Fruit fly (Drosophila melanogaster) whole organism, wandering third instar larva: ENCODE data around the gene CG17010.

Experiments used
- Abd-B ChIP-seq: fragments of >200 bp; optimal IDR thresholded peaks from 2 replicates; lab custom pipeline; 2017; ENCODE audit warnings: missing biosample characterization, missing genetic modification characterization
- CG32264 ChIP-seq: fragments of 200-800 bp; sonication (Bioruptor generic); optimal IDR thresholded peaks from 2 replicates; lab custom pipeline; 2016; ENCODE audit warnings: missing biosample characterization, missing genetic modification characterization
- CG9705 ChIP-seq: fragments of 200-800 bp; sonication (Bioruptor generic); optimal IDR thresholded peaks from 2 replicates; lab custom pipeline; 2018; ENCODE audit warnings: missing biosample characterization, mild to moderate bottlenecking, missing genetic modification characterization
- CrebA ChIP-seq: fragments of 200-800 bp; sonication (Bioruptor generic); optimal IDR thresholded peaks from 2 replicates; lab custom pipeline; 2016; ENCODE audit warnings: missing biosample characterization, mild to moderate bottlenecking, missing genetic modification characterization, borderline replicate concordance
- Dfd ChIP-seq: fragments of >200 bp; optimal IDR thresholded peaks from 2 replicates; lab custom pipeline; 2017; ENCODE audit warnings: missing biosample characterization, missing genetic modification characterization
- Dif ChIP-seq: fragments of 200-275, 200-300 bp; sonication (Bioruptor generic); optimal IDR thresholded peaks from 2 replicates; lab custom pipeline; 2018; ENCODE audit warnings: missing biosample characterization, missing genetic modification characterization; ENCODE audit not compliant: partially characterized antibody
- GATAd ChIP-seq: sonication (Bioruptor generic); optimal IDR thresholded peaks from 2 replicates; lab custom pipeline; 2016; ENCODE audit warnings: missing biosample characterization, missing genetic modification characterization
- HLH106 ChIP-seq: fragments of 200-800 bp; optimal IDR thresholded peaks from 3 replicates; lab custom pipeline; 2019; ENCODE audit warnings: missing biosample characterization, mild to moderate bottlenecking, missing genetic modification characterization, moderate library complexity
- Hnf4 ChIP-seq: fragments of 200-800 bp; sonication (Bioruptor generic); optimal IDR thresholded peaks from 2 replicates; lab custom pipeline; 2016; ENCODE audit warnings: missing biosample characterization, mild to moderate bottlenecking, missing genetic modification characterization
- Hr78 ChIP-seq: fragments of >200 bp; optimal IDR thresholded peaks from 2 replicates; lab custom pipeline; 2017; ENCODE audit warnings: missing biosample characterization, missing genetic modification characterization
- Hr83 ChIP-seq: fragments of 200-300 bp; sonication (Bioruptor generic); optimal IDR thresholded peaks from 2 replicates; lab custom pipeline; 2016; ENCODE audit warnings: missing biosample characterization, mild to moderate bottlenecking, missing genetic modification characterization, moderate library complexity; ENCODE audit not compliant: poor library complexity, severe bottlenecking
- Jra ChIP-seq: sonication (Bioruptor generic); optimal IDR thresholded peaks from 2 replicates; lab custom pipeline; 2016; ENCODE audit warnings: missing biosample characterization, missing genetic modification characterization
- Mio ChIP-seq: sonication (Bioruptor generic); optimal IDR thresholded peaks from 2 replicates; lab custom pipeline; 2016; ENCODE audit warnings: missing biosample characterization, missing genetic modification characterization
- Myc ChIP-seq: fragments of >200 bp; optimal IDR thresholded peaks from 2 replicates; lab custom pipeline; 2017
- N ChIP-seq: fragments of >200 bp; optimal IDR thresholded peaks from 2 replicates; lab custom pipeline; 2018; ENCODE audit warnings: missing biosample characterization, missing external identifiers, missing genetic modification characterization
- OdsH ChIP-seq: fragments of 200-800 bp; sonication (Bioruptor generic); optimal IDR thresholded peaks from 2 replicates; lab custom pipeline; 2016; ENCODE audit warnings: missing biosample characterization, mild to moderate bottlenecking, missing genetic modification characterization
- Rel ChIP-seq, 2 experiments: fragments of 200-800 bp; sonication (Bioruptor generic) in 1 of 2; optimal IDR thresholded peaks; 2 replicates in 1 of 2; 3 replicates in 1 of 2; lab custom pipeline; 2016 to 2019; ENCODE audit warnings: mild to moderate bottlenecking in 2 of 2, missing biosample characterization in 2 of 2, missing genetic modification characterization in 2 of 2, moderate library complexity in 1 of 2
- Sp1 ChIP-seq: fragments of 200-800 bp; sonication (Bioruptor generic); optimal IDR thresholded peaks from 3 replicates; lab custom pipeline; 2019; ENCODE audit warnings: missing biosample characterization, mild to moderate bottlenecking, missing genetic modification characterization, moderate library complexity
- Vsx2 ChIP-seq: fragments of 200-300, 225-300 bp; sonication (Bioruptor generic); optimal IDR thresholded peaks from 2 replicates; lab custom pipeline; 2018; ENCODE audit warnings: missing biosample characterization, missing genetic modification characterization; ENCODE audit not compliant: partially characterized antibody
- br ChIP-seq: fragments of 200-800 bp; sonication (Bioruptor generic); optimal IDR thresholded peaks from 2 replicates; lab custom pipeline; 2016; ENCODE audit warnings: missing biosample characterization, missing genetic modification characterization
- brk ChIP-seq: fragments of 200-800 bp; sonication (Bioruptor generic); optimal IDR thresholded peaks from 2 replicates; lab custom pipeline; 2016; ENCODE audit warnings: missing biosample characterization, mild to moderate bottlenecking, missing genetic modification characterization
- dl ChIP-seq, 2 experiments: fragments of 175-275, 200-275 bp in 1 of 2; fragments of 200-275 bp in 1 of 2; sonication (Bioruptor generic); optimal IDR thresholded peaks; lab custom pipeline; 2018; ENCODE audit warnings: mild to moderate bottlenecking in 2 of 2, missing biosample characterization in 2 of 2, missing genetic modification characterization in 2 of 2, moderate library complexity in 2 of 2; ENCODE audit not compliant: partially characterized antibody in 2 of 2, insufficient read depth in 1 of 2
- dmrt93B ChIP-seq: fragments of 200-800 bp; sonication (Bioruptor generic); optimal IDR thresholded peaks from 2 replicates; lab custom pipeline; 2018; ENCODE audit warnings: missing biosample characterization, mild to moderate bottlenecking, missing genetic modification characterization
- dsf ChIP-seq: sonication (Bioruptor generic); optimal IDR thresholded peaks from 2 replicates; lab custom pipeline; 2016; ENCODE audit warnings: missing biosample characterization, missing genetic modification characterization, borderline replicate concordance
- ey ChIP-seq: fragments of 200-800 bp; sonication (Bioruptor generic); optimal IDR thresholded peaks from 2 replicates; lab custom pipeline; 2016; ENCODE audit warnings: missing biosample characterization, missing genetic modification characterization
- foxo ChIP-seq, 2 experiments: fragments of 200-800 bp; sonication (Bioruptor generic); optimal IDR thresholded peaks; 2 replicates in 1 of 2; 3 replicates in 1 of 2; lab custom pipeline; 2016 to 2017; ENCODE audit warnings: missing biosample characterization in 2 of 2, missing genetic modification characterization in 2 of 2
- fru ChIP-seq: fragments of 200-800 bp; sonication (Bioruptor generic); optimal IDR thresholded peaks from 3 replicates; lab custom pipeline; 2016; ENCODE audit warnings: missing biosample characterization, mild to moderate bottlenecking, missing genetic modification characterization
- h ChIP-seq: fragments of 200-800 bp; sonication (Bioruptor generic); optimal IDR thresholded peaks from 3 replicates; lab custom pipeline; 2016; ENCODE audit warnings: missing biosample characterization, mild to moderate bottlenecking, missing genetic modification characterization
- jim ChIP-seq: fragments of 175-275, 200-325 bp; sonication (Bioruptor generic); optimal IDR thresholded peaks from 2 replicates; lab custom pipeline; 2016; ENCODE audit warnings: missing biosample characterization, mild to moderate bottlenecking, missing genetic modification characterization
- lola ChIP-seq: fragments of >200 bp; optimal IDR thresholded peaks from 2 replicates; lab custom pipeline; 2017; ENCODE audit warnings: missing biosample characterization, missing genetic modification characterization
- pan ChIP-seq: fragments of >200 bp; optimal IDR thresholded peaks from 2 replicates; lab custom pipeline; 2017
- psq ChIP-seq: fragments of 200-800 bp; sonication (Bioruptor generic); optimal IDR thresholded peaks from 3 replicates; lab custom pipeline; 2017; ENCODE audit warnings: missing biosample characterization, mild to moderate bottlenecking, missing genetic modification characterization, moderate library complexity
- rgr ChIP-seq: fragments of 200-800 bp; sonication (Bioruptor generic); optimal IDR thresholded peaks from 3 replicates; lab custom pipeline; 2016; ENCODE audit warnings: missing biosample characterization, mild to moderate bottlenecking, missing genetic modification characterization
- sage ChIP-seq: fragments of 200-800 bp; sonication (Bioruptor generic); optimal IDR thresholded peaks from 2 replicates; lab custom pipeline; 2016; ENCODE audit warnings: missing biosample characterization, mild to moderate bottlenecking, missing genetic modification characterization
- sv ChIP-seq: fragments of 200-800 bp; sonication (Bioruptor generic); optimal IDR thresholded peaks from 3 replicates; lab custom pipeline; 2016; ENCODE audit warnings: missing biosample characterization, missing genetic modification characterization
- tai ChIP-seq: sonication (Bioruptor generic); optimal IDR thresholded peaks from 2 replicates; lab custom pipeline; 2016; ENCODE audit warnings: missing biosample characterization, missing genetic modification characterization
- usp ChIP-seq: fragments of >200 bp; optimal IDR thresholded peaks from 2 replicates; lab custom pipeline; 2017; ENCODE audit warnings: missing biosample characterization, missing genetic modification characterization
- woc ChIP-seq: sonication (Bioruptor generic); optimal IDR thresholded peaks from 2 replicates; lab custom pipeline; 2016; ENCODE audit warnings: missing biosample characterization, mild to moderate bottlenecking, missing genetic modification characterization

Gene CG17010

dm6 chr2L:12364090-12364489 is 7.8 kb downstream of the CG17010 start:
- TF ChIP-seq Sp1 (GFP tag; lab: Kevin White, UChicago): no peak
- no peak for TF ChIP-seq dmrt93B
- no peak for TF ChIP-seq HLH106
- TF ChIP-seq Hr83 (GFP tag; lab: Kevin White, UChicago): no peak
- no peak for TF ChIP-seq sv (GFP tag; lab: Kevin White, UChicago)
- no peak for TF ChIP-seq Hr78 (GFP tag; lab: Kevin White, UChicago)
- no peak for TF ChIP-seq fru
- no peak for TF ChIP-seq h
- TF ChIP-seq psq (GFP tag; lab: Kevin White, UChicago): no peak

- TF ChIP-seq h (peak; percentile 60), brk (GFP tag; lab: Kevin White, UChicago) (no peak), rgr (GFP tag; lab: Kevin White, UChicago) (peak; percentile 1), fru (peak; percentile 17), ey (GFP tag; lab: Kevin White, UChicago) (no peak), Myc (no peak), Jra (GFP tag; lab: Kevin White, UChicago) (no peak), Hnf4 (GFP tag; lab: Kevin White, UChicago) (no peak), CrebA (GFP tag; lab: Kevin White, UChicago) (no peak), foxo (GFP tag; optimal IDR thresholded peaks at IDR 0.05; lab: Kevin White, UChicago) (peak in 1 of 2 experiments; percentile 13), Sp1 (GFP tag; lab: Kevin White, UChicago) (no peak), sage (GFP tag; lab: Kevin White, UChicago) (no peak), Dif (GFP tag; lab: Kevin White, UChicago) (peak; percentile 52), woc (GFP tag; lab: Kevin White, UChicago) (no peak), Rel (GFP tag; optimal IDR thresholded peaks at IDR 0.05; lab: Kevin White, UChicago) (no peak), Rel (tag; optimal IDR thresholded peaks at IDR 0.05; lab: Kevin White, UChicago) (no peak), psq (GFP tag; lab: Kevin White, UChicago) (peak; percentile 19), HLH106 (no peak), tai (no peak), pan (lab: Kevin White, UChicago) (no peak), dl (GFP tag; optimal IDR thresholded peaks at IDR 0.05; lab: Kevin White, UChicago; ENCODE audit: insufficient read depth in 1 of 2, partially characterized antibody in 2 of 2) (peak; percentile 23 to 50), br (no peak), CG32264 (GFP tag; lab: Kevin White, UChicago) (peak; percentile 28), Vsx2 (GFP tag; lab: Kevin White, UChicago) (peak; percentile 86)
Observed at dm6 chr2L:12365964-12366482, 9.8 kb downstream of the CG17010 start.

- TF ChIP-seq CrebA (GFP tag; lab: Kevin White, UChicago): no peak
- no peak for TF ChIP-seq CG9705 (GFP tag; lab: Kevin White, UChicago)
- no peak for TF ChIP-seq pan (lab: Kevin White, UChicago)
- TF ChIP-seq Jra (GFP tag; lab: Kevin White, UChicago): peak; percentile 51
- TF ChIP-seq tai: peak; percentile 63
- no peak for TF ChIP-seq usp (GFP tag; lab: Kevin White, UChicago)
- TF ChIP-seq fru: no peak
- peak; percentile 57 for TF ChIP-seq h
- peak in 1 of 2 experiments; percentile 24 for TF ChIP-seq foxo (GFP tag; optimal IDR thresholded peaks at IDR 0.05; lab: Kevin White, UChicago)
- TF ChIP-seq jim: peak; percentile 60
- TF ChIP-seq CG32264 (GFP tag; lab: Kevin White, UChicago): no peak
- no peak for TF ChIP-seq Abd-B (GFP tag; lab: Kevin White, UChicago)
- no peak for TF ChIP-seq Dif (GFP tag; lab: Kevin White, UChicago)
- peak; percentile 97 for TF ChIP-seq Hr83 (GFP tag; lab: Kevin White, UChicago)
- peak; percentile 52 for TF ChIP-seq rgr (GFP tag; lab: Kevin White, UChicago)
- TF ChIP-seq dsf (GFP tag; lab: Kevin White, UChicago): no peak
- TF ChIP-seq Mio: no peak
- peak; percentile 13 for TF ChIP-seq br
- no peak for TF ChIP-seq dmrt93B
- no peak for TF ChIP-seq Vsx2 (GFP tag; lab: Kevin White, UChicago)
- no peak for TF ChIP-seq N (GFP tag; lab: Kevin White, UChicago)
- TF ChIP-seq Myc: no peak
- TF ChIP-seq Dfd (GFP tag; lab: Kevin White, UChicago): no peak
- TF ChIP-seq Hnf4 (GFP tag; lab: Kevin White, UChicago): peak; percentile 20
- TF ChIP-seq brk (GFP tag; lab: Kevin White, UChicago): peak; percentile 38
- TF ChIP-seq sv (GFP tag; lab: Kevin White, UChicago): no peak
- no peak for TF ChIP-seq lola (GFP tag; lab: Kevin White, UChicago)
- TF ChIP-seq psq (GFP tag; lab: Kevin White, UChicago): no peak
- peak; percentile 26 for TF ChIP-seq GATAd (GFP tag; lab: Kevin White, UChicago)
- TF ChIP-seq sage (GFP tag; lab: Kevin White, UChicago): no peak
- TF ChIP-seq Sp1 (GFP tag; lab: Kevin White, UChicago): no peak
- no peak for TF ChIP-seq Rel (GFP tag; optimal IDR thresholded peaks at IDR 0.05; lab: Kevin White, UChicago)
- TF ChIP-seq Rel (tag; optimal IDR thresholded peaks at IDR 0.05; lab: Kevin White, UChicago): no peak
- no peak for TF ChIP-seq woc (GFP tag; lab: Kevin White, UChicago)
- TF ChIP-seq OdsH (GFP tag; lab: Kevin White, UChicago): peak; percentile 51
- no peak for TF ChIP-seq ey (GFP tag; lab: Kevin White, UChicago)
- no peak for TF ChIP-seq HLH106
- no peak for TF ChIP-seq Hr78 (GFP tag; lab: Kevin White, UChicago)
- TF ChIP-seq dl (GFP tag; optimal IDR thresholded peaks at IDR 0.05; lab: Kevin White, UChicago; ENCODE audit: insufficient read depth in 1 of 2, partially characterized antibody in 2 of 2): no peak
Observed at dm6 chr2L:12369612-12370011, 13.4 kb downstream of the CG17010 start.
